Fruit fly (Drosophila melanogaster) whole organism, embryonic: ENCODE results near the gene nol.

ENCODE experiments used
- CG11093 ChIP-seq: fragments of 200-800 bp; sonication (Bioruptor generic); IDR thresholded peaks from 3 replicates; pipeline ENCODE4 v1.3.6; 2022; ENCODE audit warnings: missing biosample characterization, missing genetic modification characterization
- CG11247 ChIP-seq: fragments of 200-800 bp; sonication (Bioruptor generic); IDR thresholded peaks from 2 replicates; pipeline ENCODE4 v1.3.6; 2022; ENCODE audit warnings: missing biosample characterization, missing genetic modification characterization
- CG12391 ChIP-seq: fragments of 200-800 bp; sonication (Bioruptor generic); optimal IDR thresholded peaks from 3 replicates; lab custom pipeline; 2018; ENCODE audit warnings: missing biosample characterization, mild to moderate bottlenecking, missing genetic modification characterization, moderate library complexity
- CG12659 ChIP-seq: fragments of 200-800 bp; sonication (Bioruptor generic); optimal IDR thresholded peaks from 3 replicates; lab custom pipeline; 2017; ENCODE audit warnings: mild to moderate bottlenecking, missing biosample characterization, missing genetic modification reagents, missing genetic modification characterization
- CG1647 ChIP-seq: fragments of 200-800 bp; sonication (Bioruptor generic); optimal IDR thresholded peaks from 3 replicates; lab custom pipeline; 2016; ENCODE audit warnings: missing biosample characterization, missing genetic modification characterization
- CG16815 ChIP-seq: fragments of 200-800 bp; sonication (Bioruptor generic); optimal IDR thresholded peaks from 3 replicates; lab custom pipeline; 2017; ENCODE audit warnings: missing biosample characterization, mild to moderate bottlenecking, missing genetic modification characterization
- CG17361 ChIP-seq: fragments of 200-800 bp; sonication (Bioruptor generic); IDR thresholded peaks from 3 replicates; pipeline ENCODE4 v1.3.6; 2022; ENCODE audit warnings: missing biosample characterization, missing genetic modification characterization
- CG17612 ChIP-seq: fragments of 200-800 bp; sonication (Bioruptor generic); IDR thresholded peaks from 2 replicates; pipeline ENCODE4 v1.3.6; 2022; ENCODE audit warnings: missing biosample characterization, missing genetic modification characterization
- CG18599 ChIP-seq: fragments of 200-800 bp; sonication (Bioruptor generic); optimal IDR thresholded peaks from 3 replicates; lab custom pipeline; 2017; ENCODE audit warnings: missing biosample characterization, missing genetic modification characterization, mild to moderate bottlenecking, moderate library complexity, missing genetic modification reagents
- CG34422 ChIP-seq: fragments of 200-800 bp; sonication (Bioruptor generic); IDR thresholded peaks from 3 replicates; pipeline ENCODE4 v1.3.6; 2022; ENCODE audit warnings: missing biosample characterization, missing genetic modification characterization
- CG3847 ChIP-seq: fragments of 200-800 bp; sonication (Bioruptor generic); IDR thresholded peaks from 2 replicates; pipeline ENCODE4 v1.3.6; 2022; ENCODE audit warnings: missing biosample characterization, missing genetic modification characterization
- CG4282 ChIP-seq: fragments of 200-800 bp; sonication (Bioruptor generic); optimal IDR thresholded peaks from 2 replicates; lab custom pipeline; 2016; ENCODE audit warnings: missing biosample characterization, missing genetic modification characterization
- CG4360 ChIP-seq: fragments of 200-800 bp; sonication (Bioruptor generic); IDR thresholded peaks from 2 replicates; pipeline ENCODE4 v1.3.6; 2022; ENCODE audit warnings: missing biosample characterization, missing genetic modification characterization
- CG4617 ChIP-seq: fragments of 200-800 bp; sonication (Bioruptor generic); optimal IDR thresholded peaks from 3 replicates; lab custom pipeline; 2016; ENCODE audit warnings: missing biosample characterization, missing genetic modification characterization, borderline replicate concordance
- CG4707 ChIP-seq: fragments of 200-800 bp; sonication (Bioruptor generic); optimal IDR thresholded peaks from 2 replicates; lab custom pipeline; 2018; ENCODE audit warnings: missing biosample characterization, mild to moderate bottlenecking, missing genetic modification characterization, moderate library complexity
- CG6765 ChIP-seq: fragments of 200-800 bp; sonication (Bioruptor generic); optimal IDR thresholded peaks from 3 replicates; lab custom pipeline; 2017; ENCODE audit warnings: missing biosample characterization, mild to moderate bottlenecking, missing genetic modification characterization
- CG7372 ChIP-seq: fragments of 200-800 bp; sonication (Bioruptor generic); IDR thresholded peaks from 2 replicates; pipeline ENCODE4 v1.3.6; 2022; ENCODE audit warnings: missing biosample characterization, missing genetic modification characterization
- CG8089 ChIP-seq: fragments of 200-800 bp; sonication (Bioruptor generic); optimal IDR thresholded peaks from 3 replicates; lab custom pipeline; 2016; ENCODE audit warnings: missing biosample characterization, missing genetic modification characterization
- CG8388 ChIP-seq: fragments of 200-800 bp; sonication (Bioruptor generic); optimal IDR thresholded peaks from 2 replicates; lab custom pipeline; 2019; ENCODE audit warnings: missing biosample characterization, mild to moderate bottlenecking, missing genetic modification characterization, moderate library complexity
- E2f1 ChIP-seq: fragments of 200-800 bp; sonication (Bioruptor generic); IDR thresholded peaks from 2 replicates; pipeline ENCODE4 v1.3.6; 2022; ENCODE audit warnings: missing biosample characterization, missing genetic modification characterization
- Fer2 ChIP-seq: fragments of 200-800 bp; sonication (Bioruptor generic); optimal IDR thresholded peaks from 2 replicates; lab custom pipeline; 2018; ENCODE audit warnings: missing biosample characterization, mild to moderate bottlenecking, missing genetic modification characterization, moderate library complexity
- GATAe ChIP-seq: fragments of 200-800 bp; sonication (Bioruptor generic); conservative IDR thresholded peaks from 2 replicates; pipeline ENCODE4 v1.3.6; 2022; ENCODE audit warnings: missing biosample characterization, missing genetic modification characterization
- Hr78 ChIP-seq, 2 experiments: fragments of 200-800 bp in 1 of 2; fragments of >200 bp in 1 of 2; sonication (Bioruptor generic) in 1 of 2; optimal IDR thresholded peaks; 2 replicates each; lab custom pipeline; 2017 to 2019; ENCODE audit warnings: missing biosample characterization in 2 of 2, missing genetic modification characterization in 2 of 2, mild to moderate bottlenecking in 1 of 2, moderate library complexity in 1 of 2
- Med ChIP-seq: fragments of 200-800 bp; sonication (Bioruptor generic); peaks from one replicate; lab custom pipeline; 2016; ENCODE audit warnings: missing biosample characterization, missing genetic modification characterization, mild to moderate bottlenecking, inconsistent platforms, moderate library complexity
- NC2β ChIP-seq: fragments of 200-800 bp; sonication (Bioruptor generic); optimal IDR thresholded peaks from 2 replicates; lab custom pipeline; 2016; ENCODE audit warnings: missing biosample characterization, missing genetic modification characterization
- Nf-YC ChIP-seq: fragments of 200-800 bp; optimal IDR thresholded peaks from 3 replicates; lab custom pipeline; 2019; ENCODE audit warnings: missing biosample characterization, mild to moderate bottlenecking, missing genetic modification characterization, moderate library complexity
- Rx ChIP-seq: fragments of 200-800 bp; sonication (Bioruptor generic); IDR thresholded peaks from 2 replicates; pipeline ENCODE4 v1.3.6; 2022; ENCODE audit warnings: missing biosample characterization, missing genetic modification characterization
- Trl ChIP-seq, 3 experiments: fragments of >200 bp in 2 of 3; fragments of 200-800 bp in 1 of 3; sonication (Bioruptor generic) in 1 of 3; optimal IDR thresholded peaks; 2 replicates in 1 of 3; 3 replicates in 2 of 3; lab custom pipeline; 2016 to 2017; ENCODE audit warnings: missing biosample characterization in 1 of 3, missing genetic modification characterization in 1 of 3
- Xbp1 ChIP-seq: fragments of 200-800 bp; sonication (Bioruptor generic); optimal IDR thresholded peaks from 3 replicates; lab custom pipeline; 2016; ENCODE audit warnings: missing biosample characterization, mild to moderate bottlenecking, missing genetic modification characterization
- Xrp1 ChIP-seq: fragments of 200-800 bp; sonication (Bioruptor generic); IDR thresholded peaks from 2 replicates; pipeline ENCODE4 v1.3.6; 2022; ENCODE audit warnings: missing biosample characterization, missing genetic modification characterization
- abd-A ChIP-seq: fragments of 200-800 bp; sonication (Bioruptor generic); optimal IDR thresholded peaks from 3 replicates; lab custom pipeline; 2019; ENCODE audit warnings: missing biosample characterization, mild to moderate bottlenecking, missing genetic modification characterization, moderate library complexity
- dimm ChIP-seq: fragments of 200-800 bp; sonication (Bioruptor generic); IDR thresholded peaks from 2 replicates; pipeline ENCODE4 v1.3.6; 2022; ENCODE audit warnings: missing biosample characterization, missing genetic modification characterization
- dm ChIP-seq: fragments of 200-800 bp; sonication (Bioruptor generic); optimal IDR thresholded peaks from 3 replicates; lab custom pipeline; 2016; ENCODE audit warnings: missing biosample characterization, missing genetic modification characterization
- dmrt11E ChIP-seq: fragments of 200-800 bp; sonication (Bioruptor generic); optimal IDR thresholded peaks from 3 replicates; lab custom pipeline; 2018; ENCODE audit warnings: missing biosample characterization, mild to moderate bottlenecking, missing genetic modification characterization, moderate library complexity
- dysf ChIP-seq: fragments of 200-800 bp; sonication (Bioruptor generic); IDR thresholded peaks from 3 replicates; pipeline ENCODE4 v1.3.6; 2022; ENCODE audit warnings: missing biosample characterization, missing genetic modification characterization
- eyg ChIP-seq: fragments of 200-800 bp; sonication (Bioruptor generic); optimal IDR thresholded peaks from 3 replicates; lab custom pipeline; 2016; ENCODE audit warnings: missing biosample characterization, missing genetic modification characterization
- hkb ChIP-seq, 2 experiments: fragments of 200-800 bp in 1 of 2; fragments of >200 bp in 1 of 2; sonication (Bioruptor generic) in 1 of 2; IDR thresholded peaks in 1 of 2; optimal IDR thresholded peaks in 1 of 2; 2 replicates each; pipeline versions ENCODE4 v1.3.6 to Lab custom; 2017 to 2022; ENCODE audit warnings: missing biosample characterization in 1 of 2, missing genetic modification characterization in 1 of 2
- insv ChIP-seq, 2 experiments: fragments of 200-800 bp; sonication (Bioruptor generic); optimal IDR thresholded peaks; 3 replicates each; lab custom pipeline; 2016 to 2018; ENCODE audit warnings: missing biosample characterization in 2 of 2, missing genetic modification characterization in 2 of 2
- lbe ChIP-seq: fragments of 200-800 bp; sonication (Bioruptor generic); optimal IDR thresholded peaks from 2 replicates; lab custom pipeline; 2016; ENCODE audit warnings: missing biosample characterization, mild to moderate bottlenecking, missing genetic modification characterization
- peb ChIP-seq: fragments of 200-800 bp; sonication (Bioruptor generic); IDR thresholded peaks from 2 replicates; pipeline ENCODE4 v1.3.6; 2022; ENCODE audit warnings: missing biosample characterization, missing genetic modification characterization
- prd ChIP-seq, 3 experiments: fragments of >200 bp in 2 of 3; fragments of 200-800 bp in 1 of 3; sonication (Bioruptor generic) in 1 of 3; optimal IDR thresholded peaks in 2 of 3; IDR thresholded peaks in 1 of 3; 2 replicates in 2 of 3; 3 replicates in 1 of 3; pipeline versions ENCODE4 v1.3.6 to Lab custom; 2017 to 2022; ENCODE audit warnings: missing biosample characterization in 1 of 3, missing genetic modification characterization in 1 of 3
- repo ChIP-seq: fragments of 200-800 bp; sonication (Bioruptor generic); optimal IDR thresholded peaks from 2 replicates; lab custom pipeline; 2016; ENCODE audit warnings: missing biosample characterization, missing genetic modification characterization
- schlank ChIP-seq: fragments of 200-800 bp; sonication (Bioruptor generic); optimal IDR thresholded peaks from 2 replicates; lab custom pipeline; 2018; ENCODE audit warnings: missing biosample characterization, mild to moderate bottlenecking, missing genetic modification characterization
- tx ChIP-seq: fragments of 200-800 bp; sonication (Bioruptor generic); optimal IDR thresholded peaks from 2 replicates; lab custom pipeline; 2016; ENCODE audit warnings: missing biosample characterization, missing genetic modification characterization
- vnd ChIP-seq: fragments of 200-800 bp; sonication (Bioruptor generic); IDR thresholded peaks from 3 replicates; pipeline ENCODE4 v1.3.6; 2022; ENCODE audit warnings: missing biosample characterization, missing genetic modification characterization; ENCODE audit not compliant: partially characterized antibody

The nol gene

dm6 chr3L:11169299-11170181 lies 38.9 kb downstream of the nol start, which contains the start of the genes wls and Adck5 (continued):
- no peak for TF ChIP-seq dimm (GFP tag; lab: Robert Waterston, UW)
- TF ChIP-seq CG8089 = peak; percentile 67
- TF ChIP-seq Hr78 (GFP tag; optimal IDR thresholded peaks at IDR 0.05; lab: Kevin White, UChicago) = peak in 1 of 2 experiments; percentile 78
- peak; percentile 73 for TF ChIP-seq CG6765 (GFP tag; lab: Kevin White, UChicago)
- peak; percentile 26 for TF ChIP-seq NC2β (GFP tag; lab: Kevin White, UChicago)
- TF ChIP-seq CG1647 = no peak
- peak; percentile 50; the same call in 1 of the 3 replicates for TF ChIP-seq dysf (GFP tag; lab: Robert Waterston, UW)
- TF ChIP-seq CG3847 (GFP tag; lab: Robert Waterston, UW) = no peak
- no peak for TF ChIP-seq Rx (GFP tag; lab: Robert Waterston, UW)
- no peak for TF ChIP-seq GATAe (GFP tag; lab: Robert Waterston, UW)
- TF ChIP-seq tx = no peak
- peak; percentile 62; the same call in 2 of the 3 replicates for TF ChIP-seq CG17361
- TF ChIP-seq CG18599 (GFP tag; lab: Kevin White, UChicago) = peak; percentile 61

dm6 chr3L:11173049-11173564 lies 42.5 kb downstream of the nol start, which contains the start of gene CG14142:
Gene CG14142 (plus strand): TSS chr3L:11173514.
- no peak for TF ChIP-seq CG4360 (GFP tag; lab: Robert Waterston, UW)
- peak; percentile 6 for TF ChIP-seq CG12391
- TF ChIP-seq dmrt11E (tag; lab: Kevin White, UChicago) = peak; percentile 8
- no peak for TF ChIP-seq insv (GFP tag; optimal IDR thresholded peaks at IDR 0.05; lab: Kevin White, UChicago)
- TF ChIP-seq hkb (optimal IDR thresholded peaks at IDR 0.05; lab: Kevin White, UChicago) = no peak
- 0 out of 2 replicates have a peak, but pooled peaks have one; percentile 16 for TF ChIP-seq hkb (GFP tag; IDR thresholded peaks at IDR 0.05; lab: Robert Waterston, UW)
- no peak for TF ChIP-seq abd-A (tag; lab: Kevin White, UChicago)
- TF ChIP-seq repo (GFP tag; lab: Kevin White, UChicago) = no peak
- no peak for TF ChIP-seq CG16815 (GFP tag; lab: Kevin White, UChicago)
- TF ChIP-seq E2f1 (GFP tag; lab: Robert Waterston, UW) = 0 out of 2 replicates have a peak, but pooled peaks have one; percentile 12
- no peak for TF ChIP-seq schlank (tag; lab: Kevin White, UChicago)
- 0 out of 3 replicates have a peak, but pooled peaks have one; percentile 12 for TF ChIP-seq dysf (GFP tag; lab: Robert Waterston, UW)
- TF ChIP-seq lbe = no peak
- TF ChIP-seq CG17612 = no peak
- TF ChIP-seq Trl (optimal IDR thresholded peaks at IDR 0.05; lab: Kevin White, UChicago) = no peak
- no peak for TF ChIP-seq Trl (GFP tag; optimal IDR thresholded peaks at IDR 0.05; lab: Kevin White, UChicago)
- no peak for TF ChIP-seq eyg
- TF ChIP-seq CG4707 = peak; percentile 16
- 0 out of 2 replicates have a peak, but pooled peaks have one; percentile 10 for TF ChIP-seq Xrp1 (GFP tag; lab: Robert Waterston, UW)
- TF ChIP-seq Rx (GFP tag; lab: Robert Waterston, UW) = no peak
- no peak for TF ChIP-seq CG4617
- TF ChIP-seq dm (GFP tag; lab: Kevin White, UChicago) = no peak
- no peak for TF ChIP-seq Fer2 (tag; lab: Kevin White, UChicago)
- TF ChIP-seq CG34422 (GFP tag; lab: Robert Waterston, UW) = 0 out of 3 replicates have a peak, but pooled peaks have one; percentile 35
- no peak for TF ChIP-seq CG12659 (GFP tag; lab: Kevin White, UChicago)
- TF ChIP-seq CG11093 (GFP tag; lab: Robert Waterston, UW) = no peak
- no peak for TF ChIP-seq Nf-YC (tag; lab: Kevin White, UChicago)
- TF ChIP-seq prd (optimal IDR thresholded peaks at IDR 0.05; lab: Kevin White, UChicago) = no peak
- TF ChIP-seq prd (GFP tag; IDR thresholded peaks at IDR 0.05; lab: Robert Waterston, UW) = 0 out of 3 replicates have a peak, but pooled peaks have one; percentile 32
- no peak for TF ChIP-seq vnd (GFP tag; lab: Robert Waterston, UW)
- peak; percentile 2 for TF ChIP-seq Xbp1 (GFP tag; lab: Kevin White, UChicago)
- TF ChIP-seq CG4282 = no peak
- peak; percentile 50 for TF ChIP-seq Med (GFP tag; lab: Kevin White, UChicago)
- peak; percentile 35 for TF ChIP-seq CG7372 (GFP tag; lab: Robert Waterston, UW)
- TF ChIP-seq peb (GFP tag; lab: Robert Waterston, UW) = no peak
- no peak for TF ChIP-seq CG8388 (GFP tag; lab: Kevin White, UChicago)
- TF ChIP-seq CG11247 = no peak
